Fruit fly (Drosophila melanogaster): ENCODE results near the gene sloth2.

Gene sloth2

DNA sequence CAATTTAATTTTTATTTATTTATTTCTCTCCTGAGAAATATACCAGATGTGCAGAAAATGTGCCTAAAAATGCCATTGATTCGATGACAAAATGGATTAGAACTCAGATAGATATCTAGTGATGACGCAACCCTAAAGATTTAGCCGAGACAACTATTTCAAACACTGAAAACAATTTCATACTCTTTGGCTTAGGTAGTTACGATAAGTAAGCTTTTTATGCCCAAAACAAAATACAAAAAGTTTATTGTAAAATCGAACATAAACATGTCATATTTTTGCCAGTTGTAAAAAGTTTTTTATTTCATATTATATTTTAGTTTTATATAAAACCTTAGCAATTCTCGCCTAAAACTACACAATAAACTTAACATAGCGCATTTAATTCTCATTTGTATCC, 37.8 kb upstream of the sloth2 start, which contains the start of gene CG3040 (continued):
- TF ChIP-seq Asciz (GFP tag; optimal IDR thresholded peaks at IDR 0.05) (no peak), CG1024 (GFP tag; IDR thresholded peaks at IDR 0.05) (no peak), CG7786 (GFP tag; optimal IDR thresholded peaks at IDR 0.05) (peak; percentile 4), CG9797 (GFP tag; optimal IDR thresholded peaks at IDR 0.05) (peak; percentile 63), Lhr (GFP tag; optimal IDR thresholded peaks at IDR 0.05) (peak; percentile 53), CG3163 (GFP tag; optimal IDR thresholded peaks at IDR 0.05) (peak; percentile 7), dpn (GFP tag; optimal IDR thresholded peaks at IDR 0.05) (peak in 1 of 2 experiments; percentile 42), Ets97D (GFP tag; optimal IDR thresholded peaks at IDR 0.05) (peak; percentile 59), CG16779 (GFP tag; IDR thresholded peaks at IDR 0.05) (no peak), CG2712 (tag; optimal IDR thresholded peaks at IDR 0.05) (peak; percentile 54), Hr39 (optimal IDR thresholded peaks at IDR 0.05) (no peak), jigr1 (GFP tag; IDR thresholded peaks at IDR 0.05) (no peak), cas (GFP tag; IDR thresholded peaks at IDR 0.05) (no peak), fru (optimal IDR thresholded peaks at IDR 0.05) (no peak), lmd (GFP tag; IDR thresholded peaks at IDR 0.05) (no peak; the same call in 1 of the 2 replicates), CG13894 (tag; optimal IDR thresholded peaks at IDR 0.05) (peak; percentile 62), CG14860 (GFP tag; IDR thresholded peaks at IDR 0.05; ENCODE audit: partially characterized antibody) (no peak), HmgZ (tag; optimal IDR thresholded peaks at IDR 0.05) (peak; percentile 66), salm (tag; optimal IDR thresholded peaks at IDR 0.05) (no peak), CG1832 (GFP tag; optimal IDR thresholded peaks at IDR 0.05) (no peak), Bdp1 (GFP tag; optimal IDR thresholded peaks at IDR 0.05) (no peak), odd (GFP tag; optimal IDR thresholded peaks at IDR 0.05) (no peak), pum (GFP tag; optimal IDR thresholded peaks at IDR 0.05) (peak; percentile 30), MBD-R2 (GFP tag; IDR thresholded peaks at IDR 0.05) (peak; percentile 63)

DNA sequence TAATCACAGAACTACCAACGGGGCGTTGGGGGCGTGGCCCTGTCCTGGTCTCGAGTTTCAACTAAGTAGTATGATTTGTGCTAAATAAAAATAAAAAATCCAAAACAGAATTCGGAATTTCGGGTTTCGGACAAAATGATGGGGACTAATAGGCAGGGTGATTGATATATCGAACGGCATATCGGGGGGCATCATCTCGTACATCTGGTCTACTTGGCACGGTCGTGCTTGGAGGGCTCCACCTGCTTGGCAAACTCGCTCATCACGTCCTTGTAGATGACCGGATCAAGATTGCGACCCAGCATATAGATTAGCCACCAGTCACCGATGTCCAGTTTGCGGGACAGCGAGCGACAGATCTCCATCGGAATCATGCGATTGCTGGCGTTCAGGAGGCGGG, 36.9 kb upstream of the sloth2 start:
- no peak for TF ChIP-seq gce (GFP tag; IDR thresholded peaks at IDR 0.05)
- TF ChIP-seq sens (GFP tag) = peak; percentile 54
- TF ChIP-seq ap (GFP tag; IDR thresholded peaks at IDR 0.05) = no peak
- TF ChIP-seq HLH54F (GFP tag; optimal IDR thresholded peaks at IDR 0.05) = no peak
- TF ChIP-seq Bdp1 (GFP tag; optimal IDR thresholded peaks at IDR 0.05) = no peak
- no peak for TF ChIP-seq sima (GFP tag; optimal IDR thresholded peaks at IDR 0.05)

dm6 chrX:6976364-6976763, 34.8 kb upstream of the sloth2 start:
- TF ChIP-seq Ets65A (GFP tag) (peak; percentile 78), CG6689 (GFP tag; IDR thresholded peaks at IDR 0.05) (peak; percentile 21; the same call in 1 of the 2 replicates), grn (GFP tag; optimal IDR thresholded peaks at IDR 0.05) (no peak), HLH3B (GFP tag; IDR thresholded peaks at IDR 0.05) (0 out of 2 replicates have a peak, but pooled peaks have one; percentile 25)

dm6 chrX:6976911-6977310, 34.2 kb upstream of the sloth2 start:
- TF ChIP-seq CG8359 (GFP tag; optimal IDR thresholded peaks at IDR 0.05; ENCODE audit: borderline replicate concordance) = no peak
- TF ChIP-seq CG1832 (GFP tag; optimal IDR thresholded peaks at IDR 0.05) = no peak
- peak; percentile 87 for TF ChIP-seq CG17612 (GFP tag; IDR thresholded peaks at IDR 0.05)
- no peak for TF ChIP-seq CG8290 (GFP tag; optimal IDR thresholded peaks at IDR 0.05)
- peak in 1 of 2 experiments; percentile 61 for TF ChIP-seq CG8290 (tag; optimal IDR thresholded peaks at IDR 0.05)

- TF ChIP-seq hb (GFP tag; IDR thresholded peaks at IDR 0.05; ENCODE audit: partially characterized antibody) (no peak), CG17802 (tag; optimal IDR thresholded peaks at IDR 0.05) (no peak), Trl (optimal IDR thresholded peaks at IDR 0.05) (peak; percentile 88 to 95), Trl (GFP tag; optimal IDR thresholded peaks at IDR 0.05) (peak; percentile 61), fd3F (GFP tag; optimal IDR thresholded peaks at IDR 0.05) (no peak), zfh2 (GFP tag; optimal IDR thresholded peaks at IDR 0.05) (no peak), CG32767 (GFP tag; IDR thresholded peaks at IDR 0.05) (no peak), CG9932 (GFP tag; IDR thresholded peaks at IDR 0.05) (no peak), prd (optimal IDR thresholded peaks at IDR 0.05) (no peak), prd (GFP tag; IDR thresholded peaks at IDR 0.05) (peak; percentile 23; the same call in 1 of the 3 replicates), YL-1 (GFP tag; optimal IDR thresholded peaks at IDR 0.05) (no peak), nom (GFP tag; optimal IDR thresholded peaks at IDR 0.05) (peak; percentile 54)
Observed at dm6 chrX:6981470-6981952, 29.6 kb upstream of the sloth2 start.
